Worm (Caenorhabditis elegans) whole organism, early embryonic: ENCODE data around the gene C03C10.5.

Experiments
- B0310.2 ChIP-seq: sonication (generic microtip); optimal IDR thresholded peaks from 2 replicates; lab custom pipeline; 2016; ENCODE audit warnings: mild to moderate bottlenecking, missing genetic modification characterization, missing compliant biosample characterization
- aly-1 ChIP-seq: sonication (generic microtip); optimal IDR thresholded peaks from 2 replicates; lab custom pipeline; 2016; ENCODE audit warnings: missing genetic modification characterization, missing compliant biosample characterization
- ama-1 ChIP-seq: fragments of 150-350 bp; optimal IDR thresholded peaks from 2 replicates; lab custom pipeline; 2014
- ets-7 ChIP-seq: sonication (generic microtip); optimal IDR thresholded peaks from 2 replicates; lab custom pipeline; 2016; ENCODE audit warnings: missing genotype, missing genetic modification characterization, missing compliant biosample characterization
- scrt-1 ChIP-seq: fragments of 200-800 bp; sonication (Bioruptor generic); IDR thresholded peaks from 2 replicates; pipeline ENCODE4 v1.3.6; 2022; ENCODE audit warnings: missing genetic modification characterization, missing compliant biosample characterization
- sea-1 ChIP-seq: fragments of 200-800 bp; sonication (Bioruptor generic); conservative IDR thresholded peaks from 2 replicates; pipeline ENCODE4 v1.3.6; 2022; ENCODE audit warnings: missing genetic modification characterization, missing compliant biosample characterization
- tbx-37 ChIP-seq: fragments of 200-800 bp; sonication (Bioruptor generic); conservative IDR thresholded peaks from 2 replicates; pipeline ENCODE4 v1.3.6; 2022; ENCODE audit warnings: missing genetic modification reagents, missing genetic modification characterization, missing compliant biosample characterization
- tra-4 ChIP-seq: sonication (generic microtip); optimal IDR thresholded peaks from 2 replicates; lab custom pipeline; 2017; ENCODE audit warnings: missing genetic modification characterization, missing compliant biosample characterization

DNA sequence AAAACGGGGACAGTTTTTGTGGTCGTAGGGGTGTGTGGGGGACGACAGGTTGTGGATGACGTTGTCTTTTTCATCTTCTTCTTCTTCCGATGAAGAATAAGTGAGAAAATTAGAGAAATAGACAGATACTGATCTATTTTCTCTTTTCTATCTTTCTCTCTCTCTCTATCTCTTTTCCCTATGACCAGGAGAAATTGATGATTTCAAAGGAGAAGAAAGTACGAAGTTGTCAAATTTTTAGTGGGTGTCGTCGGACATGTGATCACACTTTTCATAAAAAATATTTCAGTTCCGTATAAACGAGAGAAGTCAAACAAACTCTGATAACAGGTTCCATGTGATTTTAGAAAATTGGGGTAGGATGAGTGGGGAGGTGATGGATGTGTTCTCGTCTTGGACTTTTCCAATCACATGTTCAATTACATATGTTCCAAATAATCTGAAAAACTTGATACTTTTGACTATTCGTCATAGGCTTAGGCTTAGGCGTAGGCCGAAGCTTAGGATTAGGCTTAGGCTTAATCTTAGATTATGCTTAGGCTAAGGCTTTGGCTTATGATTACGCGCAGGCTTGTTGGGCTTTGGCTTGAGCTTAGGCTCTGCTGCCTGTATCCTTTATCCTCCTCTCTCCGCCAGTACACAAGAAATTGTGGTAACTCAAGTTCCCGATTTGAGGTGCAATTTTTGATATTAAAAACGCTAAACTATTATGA lies 8.1 kb upstream of the C03C10.5 start:
- no peak for TF ChIP-seq tbx-37
- TF ChIP-seq scrt-1 (GFP tag; lab: Robert Waterston, UW), result no peak
- TF ChIP-seq ama-1 (lab: Kevin White, UChicago), result no peak
- TF ChIP-seq tra-4, result no peak
- no peak for TF ChIP-seq sea-1 (GFP tag; lab: Robert Waterston, UW)
- no peak for TF ChIP-seq B0310.2 (tag; lab: Kevin White, UChicago)
- TF ChIP-seq aly-1 (tag; lab: Kevin White, UChicago), result no peak
- TF ChIP-seq ets-7, result no peak
